Fruit fly (Drosophila melanogaster) whole organism, larva: Measurements from ENCODE around the gene HP1b.
A peak's percentile ranks its signal among the peaks of the same experiment; 100 is the strongest.
"Not testable (repeated sequence)": the region's sequence is repeated elsewhere in the genome, so short reads cannot be mapped to it uniquely, and the experiment has no call there.

Source experiments
- noc ChIP-seq: fragments of 200-800 bp; sonication (Bioruptor generic); optimal IDR thresholded peaks from 3 replicates; lab custom pipeline; 2019; ENCODE audit warnings: missing biosample characterization, mild to moderate bottlenecking, missing genetic modification characterization, moderate library complexity

Gene HP1b

dm6 chrX:9063425-9063824 is 17.4 kb upstream of the HP1b start:
- no peak for TF ChIP-seq noc (tag; lab: Kevin White, UChicago)

- TF ChIP-seq noc (tag; lab: Kevin White, UChicago), result no peak
These were observed 16.8 kb upstream of the HP1b start for dm6 chrX:9064029-9064428.

dm6 chrX:9066802-9067489 is 13.9 kb upstream of the HP1b start:
- peak; percentile 33 for TF ChIP-seq noc (tag; lab: Kevin White, UChicago)

DNA sequence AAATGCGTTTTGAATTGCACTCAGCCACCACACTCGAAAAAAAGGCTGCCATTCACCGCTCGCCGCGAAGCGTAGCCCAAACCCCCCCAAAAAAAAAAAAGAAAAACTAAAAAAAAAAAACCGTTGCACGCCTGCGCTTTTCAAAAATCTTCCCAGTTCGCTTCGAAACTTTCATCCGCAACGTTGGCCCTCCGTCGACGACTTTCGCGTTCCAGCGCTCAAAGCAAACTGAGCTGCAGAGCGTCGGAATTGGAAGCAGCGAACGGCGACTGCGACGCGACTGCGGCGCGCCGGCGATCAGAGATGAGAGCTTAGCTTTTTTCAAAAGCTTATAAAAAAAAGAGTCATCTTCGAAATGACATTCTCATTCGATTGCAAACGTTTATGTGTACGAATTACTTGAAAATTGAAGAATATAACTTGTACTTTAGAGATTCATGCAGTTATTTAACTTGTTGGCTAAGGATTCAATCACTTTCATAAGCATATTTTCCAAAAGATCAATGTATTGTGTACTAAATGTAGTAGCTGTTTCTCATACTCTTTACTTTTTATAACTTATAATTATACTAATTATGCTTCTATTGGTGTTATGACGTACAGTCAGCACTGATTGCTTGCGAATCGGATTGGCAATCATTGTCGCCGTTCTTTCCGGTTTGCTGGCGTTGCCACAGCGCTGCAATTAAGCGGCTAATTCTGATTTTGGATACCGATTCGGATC is 12.9 kb upstream of the HP1b start, which contains the start of gene CG15365:
CG15365 (minus strand) TSS at position 230 of the 724 bp plus-strand sequence.
- TF ChIP-seq noc (tag; lab: Kevin White, UChicago), result no peak

dm6 chrX:9068822-9069221 is 12.0 kb upstream of the HP1b start:
- TF ChIP-seq noc (tag; lab: Kevin White, UChicago), result no peak

DNA sequence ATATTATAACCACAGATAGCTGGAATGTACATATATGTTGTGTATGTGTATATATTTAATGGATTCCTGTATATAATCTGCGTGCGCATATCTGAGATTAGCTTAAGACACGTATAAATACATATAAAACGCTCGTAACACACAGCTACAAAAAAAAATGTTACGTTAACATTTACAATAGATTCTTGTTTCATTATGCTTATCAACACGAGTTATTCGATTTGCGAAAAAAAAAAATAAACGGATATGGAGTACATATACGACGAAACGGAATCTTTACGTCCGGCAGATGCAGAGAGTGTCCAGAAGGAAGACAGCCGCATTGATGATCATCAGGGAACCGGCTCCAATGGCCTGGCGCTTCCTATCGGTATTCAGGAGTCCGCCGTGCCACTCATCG is 9.6 kb upstream of the HP1b start, which contains the start of gene CG10970:
CG10970 (minus strand) TSS at position 101 of the 400 bp plus-strand sequence.
- no peak for TF ChIP-seq noc (tag; lab: Kevin White, UChicago)

DNA sequence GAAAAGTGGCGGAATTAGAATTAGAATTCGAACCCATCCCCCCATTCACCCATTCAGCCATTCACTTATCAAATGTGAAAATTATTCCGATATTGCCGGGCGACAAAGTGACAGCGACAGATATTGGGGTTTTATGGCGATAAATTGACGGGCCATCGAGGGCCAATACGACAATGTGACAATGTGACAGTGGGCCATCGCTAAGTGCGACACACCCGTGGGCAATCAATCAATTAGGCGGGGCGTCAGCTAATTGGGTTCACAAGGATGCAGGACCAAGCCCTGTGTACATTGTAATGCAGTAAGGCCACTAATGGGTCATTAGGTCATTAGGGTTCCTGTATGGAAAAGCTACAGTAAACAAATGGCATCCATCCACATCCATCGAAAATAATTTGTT is 6.8 kb upstream of the HP1b start:
- peak; percentile 28 for TF ChIP-seq noc (tag; lab: Kevin White, UChicago)

DNA sequence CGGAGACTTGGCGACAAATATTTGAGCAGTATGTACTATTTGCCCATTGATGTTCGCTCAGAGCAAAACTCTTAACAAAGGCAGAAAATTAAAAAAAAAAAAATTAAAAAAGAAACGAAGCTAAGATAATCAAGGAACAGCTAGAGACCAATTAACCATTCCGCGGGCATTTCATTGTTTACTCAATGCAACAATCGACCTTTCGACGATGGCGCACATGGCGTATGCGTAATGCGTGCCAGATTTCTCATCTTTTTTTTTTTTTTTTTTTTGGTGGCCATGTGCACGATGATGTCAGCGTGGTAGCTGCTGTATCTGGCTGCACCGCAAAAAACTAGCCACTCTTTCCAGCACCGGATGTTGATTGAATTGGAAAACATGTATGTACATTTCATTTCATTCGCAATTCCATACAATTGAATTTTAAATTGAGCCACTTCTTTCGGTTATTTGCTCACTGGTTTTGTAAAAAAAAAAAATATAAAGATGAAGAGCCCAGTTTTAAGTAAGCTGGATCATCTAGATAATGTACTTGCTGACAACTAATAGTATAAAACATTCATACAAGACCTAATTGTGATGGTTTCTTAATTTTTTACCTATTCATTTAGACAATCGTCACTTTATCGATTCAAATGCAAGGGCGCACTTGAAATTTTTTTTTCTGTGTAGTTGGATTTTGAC is 5.1 kb upstream of the HP1b start:
- TF ChIP-seq noc (tag; lab: Kevin White, UChicago), result no peak

DNA sequence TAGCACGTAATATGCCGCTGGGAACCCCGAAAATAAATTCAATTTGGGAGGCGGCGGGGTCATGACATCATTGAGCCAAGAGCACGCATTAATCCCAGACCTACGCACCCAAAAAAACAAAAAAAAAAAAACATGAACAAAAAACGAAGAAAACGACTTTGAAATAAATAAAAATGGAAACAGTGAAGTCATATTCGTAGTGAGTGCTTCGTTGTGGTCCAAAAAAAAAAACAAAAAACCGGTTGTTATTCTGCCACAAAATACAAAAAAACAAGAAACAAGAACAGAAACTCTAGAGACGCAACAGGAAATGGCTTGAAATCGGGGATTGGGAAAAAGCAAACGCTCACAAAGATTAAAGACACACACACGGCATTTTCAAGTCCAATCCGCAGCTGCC is 3.3 kb upstream of the HP1b start:
- TF ChIP-seq noc (tag; lab: Kevin White, UChicago), result no peak

DNA sequence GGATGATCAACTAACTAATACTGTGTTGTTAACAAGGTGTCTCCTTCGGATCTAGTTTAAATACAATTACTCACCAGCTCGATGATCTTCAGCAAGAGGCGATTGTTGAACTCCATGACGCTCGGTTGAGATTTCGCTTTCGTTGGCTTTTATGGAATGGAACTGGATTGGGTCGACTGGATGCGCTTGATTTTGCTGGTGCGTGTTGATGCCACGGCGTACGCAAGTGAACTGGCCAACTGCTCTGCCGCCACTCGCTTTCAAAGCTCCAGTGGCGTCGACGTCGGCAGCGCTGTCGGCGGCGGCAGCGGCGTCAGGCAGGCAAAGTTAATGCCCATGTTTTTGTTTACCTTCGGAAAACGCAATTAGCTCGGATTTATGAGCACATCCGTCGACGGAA is 2.6 kb upstream of the HP1b start, which contains the start of gene CG44325:
CG44325 (minus strand) TSS at position 237 of the 400 bp plus-strand sequence.
- TF ChIP-seq noc (tag; lab: Kevin White, UChicago), result no peak

- TF ChIP-seq noc (tag; lab: Kevin White, UChicago), result peak; percentile 32
These were observed 1.7 kb downstream of the HP1b start, which contains the start of gene APC4 for dm6 chrX:9082600-9082999. Gene APC4 (plus strand): TSS chrX:9082931.

DNA sequence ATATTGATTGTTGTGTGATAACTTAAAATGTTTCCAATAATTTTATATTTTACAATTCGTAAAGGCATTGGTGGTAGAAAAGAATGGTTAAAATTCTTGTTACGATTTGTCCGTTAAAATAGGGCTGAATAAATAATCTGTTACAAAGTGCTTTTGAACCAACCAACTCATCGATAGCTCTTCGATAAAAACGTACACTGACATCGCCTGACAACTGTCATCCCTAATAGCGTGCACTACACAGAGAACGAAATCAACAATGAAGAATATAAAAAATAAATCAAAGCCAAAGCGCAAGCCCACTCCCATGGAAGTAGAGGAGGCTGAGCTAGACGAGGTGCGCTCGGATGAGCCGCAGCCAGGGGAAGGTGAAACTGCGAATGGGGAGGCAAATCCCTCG is 4.9 kb downstream of the HP1b start, which contains the start of gene CG32708:
CG32708 (plus strand) TSS at position 207 of the 400 bp plus-strand sequence.
- no peak for TF ChIP-seq noc (tag; lab: Kevin White, UChicago)

DNA sequence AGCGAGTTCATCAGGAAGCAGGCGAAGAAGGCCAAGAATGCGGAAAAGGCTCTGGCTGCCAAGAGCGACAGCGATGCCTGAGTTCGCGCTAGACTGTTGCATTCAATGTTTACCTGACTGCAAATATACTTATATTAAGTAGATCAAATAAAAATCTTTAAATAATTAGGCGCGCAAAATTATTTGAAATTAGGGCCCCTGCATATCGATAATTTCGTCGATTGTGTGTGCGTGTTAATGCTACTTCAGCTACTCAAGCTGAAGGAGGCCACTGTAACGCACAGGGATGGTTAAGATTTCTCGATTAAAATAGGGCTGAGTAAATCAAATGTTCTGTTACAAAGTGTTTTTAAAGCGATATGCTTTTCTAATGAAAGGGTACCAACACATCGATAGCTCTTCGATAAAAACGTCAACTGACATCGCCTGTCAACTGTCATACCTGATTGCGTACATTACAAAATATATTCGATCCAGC is 5.9 kb downstream of the HP1b start, which contains the start of gene CG32706:
CG32706 (plus strand) TSS at position 428 of the 478 bp plus-strand sequence.
- TF ChIP-seq noc (tag; lab: Kevin White, UChicago), result not testable (repeated sequence)

DNA sequence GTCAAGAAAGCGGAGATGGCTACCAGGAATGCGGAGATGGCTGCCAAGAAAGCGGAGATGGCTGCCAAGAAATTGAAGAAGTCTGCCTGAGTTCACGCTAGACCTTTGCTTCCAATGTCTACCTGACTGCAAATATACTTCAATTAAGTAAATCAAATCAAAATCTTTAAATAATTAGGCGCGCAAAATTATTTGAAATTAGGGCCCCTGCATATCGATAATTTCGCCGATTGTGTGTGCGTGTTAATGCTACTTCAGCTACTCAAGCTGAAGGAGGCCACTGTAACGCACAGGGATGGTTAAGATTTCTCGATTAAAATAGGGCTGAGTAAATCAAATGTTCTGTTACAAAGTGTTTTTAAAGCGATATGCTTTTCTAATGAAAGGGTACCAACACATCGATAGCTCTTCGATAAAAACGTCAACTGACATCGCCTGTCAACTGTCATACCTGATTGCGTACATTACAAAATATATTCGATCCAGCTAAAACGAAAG is 7.1 kb downstream of the HP1b start, which contains the start of gene CG6999:
CG6999 (plus strand) TSS at position 448 of the 498 bp plus-strand sequence.
- TF ChIP-seq noc (tag; lab: Kevin White, UChicago), result not testable (repeated sequence)
